Fruit fly (Drosophila melanogaster) whole organism, larva: ENCODE data around the gene Pzl.

Experiments used
- noc ChIP-seq: fragments of 200-800 bp; sonication (Bioruptor generic); optimal IDR thresholded peaks from 3 replicates; lab custom pipeline; 2019; ENCODE audit warnings: missing biosample characterization, mild to moderate bottlenecking, missing genetic modification characterization, moderate library complexity

The Pzl gene

dm6 chr3R:3263482-3263881 lies at the start of gene Pzl:
Gene Pzl, minus strand, starts transcription at chr3R:3263582.
- no peak for TF ChIP-seq noc (tag; lab: Kevin White, UChicago)

- TF ChIP-seq noc (tag; lab: Kevin White, UChicago): no peak
Observed at dm6 chr3R:2858463-2858862, 404.9 kb downstream of the Pzl start.
